Worm (Caenorhabditis elegans): Measurements from ENCODE around the gene C02F12.8.
A peak's percentile ranks its signal among the peaks of the same experiment; 100 is the strongest.

C02F12.8 gene

ce11 chrX:3650100-3650809 is 42.8 kb downstream of the C02F12.8 start, which contains the start of the genes sax-1 and R11G1.2 (continued):
- no peak for TF ChIP-seq mef-2 (tag; optimal IDR thresholded peaks at IDR 0.05)
- TF ChIP-seq Y116A8C.19 (tag; optimal IDR thresholded peaks at IDR 0.05; ENCODE audit: borderline replicate concordance) = no peak
- TF ChIP-seq hlh-4 (tag; optimal IDR thresholded peaks at IDR 0.05) = no peak
- no peak for TF ChIP-seq alr-1 (tag; optimal IDR thresholded peaks at IDR 0.05; ENCODE audit: borderline replicate concordance)
- TF ChIP-seq aha-1 (tag; optimal IDR thresholded peaks at IDR 0.05) = no peak
- TF ChIP-seq zag-1 (tag; optimal IDR thresholded peaks at IDR 0.05) = no peak
- no peak for TF ChIP-seq ceh-90 (tag; optimal IDR thresholded peaks at IDR 0.05)
- peak; percentile 85 for TF ChIP-seq blmp-1 (tag; optimal IDR thresholded peaks at IDR 0.05)
- peak; percentile 53 for TF ChIP-seq xbp-1 (tag; optimal IDR thresholded peaks at IDR 0.05)
- TF ChIP-seq dpl-1 (GFP tag; optimal IDR thresholded peaks at IDR 0.05) = peak in 2 of 3 experiments; percentile 35 to 43
- peak; percentile 75 for TF ChIP-seq nhr-85 (tag)
- no peak for TF ChIP-seq nhr-12 (tag; optimal IDR thresholded peaks at IDR 0.05)
- peak; percentile 24 for TF ChIP-seq lin-13 (GFP tag; optimal IDR thresholded peaks at IDR 0.05)
- TF ChIP-seq grh-1 (GFP tag; IDR thresholded peaks at IDR 0.05) = no peak
- TF ChIP-seq lir-3 (tag; optimal IDR thresholded peaks at IDR 0.05; ENCODE audit: poor library complexity) = no peak
- TF ChIP-seq hlh-17 (GFP tag; optimal IDR thresholded peaks at IDR 0.05; ENCODE audit: borderline replicate concordance) = no peak
- TF ChIP-seq lin-15B (tag; optimal IDR thresholded peaks at IDR 0.05) = no peak
- TF ChIP-seq pax-3 (tag; optimal IDR thresholded peaks at IDR 0.05) = no peak
- TF ChIP-seq unc-130 (tag; optimal IDR thresholded peaks at IDR 0.05) = no peak
- peak; percentile 64 for TF ChIP-seq snu-23 (GFP tag; optimal IDR thresholded peaks at IDR 0.05)
- TF ChIP-seq tlp-1 (tag; optimal IDR thresholded peaks at IDR 0.05) = no peak
- no peak for TF ChIP-seq nhr-237 (tag; optimal IDR thresholded peaks at IDR 0.05)
- peak; percentile 15; the same call in 1 of the 2 replicates for TF ChIP-seq ceh-88 (GFP tag; IDR thresholded peaks at IDR 0.05)
- TF ChIP-seq mep-1 (tag; optimal IDR thresholded peaks at IDR 0.05) = peak; percentile 80
- TF ChIP-seq ces-1 (GFP tag; optimal IDR thresholded peaks at IDR 0.05) = no peak
- TF ChIP-seq unc-86 (tag; optimal IDR thresholded peaks at IDR 0.05) = peak; percentile 30
- no peak for TF ChIP-seq ama-1 (optimal IDR thresholded peaks at IDR 0.05)
- TF ChIP-seq rnt-1 (tag; optimal IDR thresholded peaks at IDR 0.05) = peak; percentile 52
- TF ChIP-seq efl-3 (GFP tag; optimal IDR thresholded peaks at IDR 0.05) = no peak
- no peak for TF ChIP-seq nhr-11 (tag; optimal IDR thresholded peaks at IDR 0.05)
- TF ChIP-seq nhr-71 (tag; optimal IDR thresholded peaks at IDR 0.05) = peak; percentile 71
- TF ChIP-seq F16B12.6 (tag; optimal IDR thresholded peaks at IDR 0.05) = peak; percentile 89
- TF ChIP-seq nhr-77 (tag; optimal IDR thresholded peaks at IDR 0.05) = no peak

- TF ChIP-seq pag-3 (tag; optimal IDR thresholded peaks at IDR 0.05; ENCODE audit: borderline replicate concordance, insufficient read depth) = peak; percentile 85
- no peak for TF ChIP-seq egl-27 (tag; optimal IDR thresholded peaks at IDR 0.05)
- TF ChIP-seq F16B12.6 (tag; optimal IDR thresholded peaks at IDR 0.05) = no peak
- no peak for TF ChIP-seq nhr-28 (tag; optimal IDR thresholded peaks at IDR 0.05)
- TF ChIP-seq rnt-1 (tag; optimal IDR thresholded peaks at IDR 0.05) = peak; percentile 40
- TF ChIP-seq elt-3 (tag; optimal IDR thresholded peaks at IDR 0.05) = no peak
- TF ChIP-seq lsy-2 (tag; optimal IDR thresholded peaks at IDR 0.05) = no peak
- TF ChIP-seq blmp-1 (tag; optimal IDR thresholded peaks at IDR 0.05) = no peak
- TF ChIP-seq nhr-71 (tag; optimal IDR thresholded peaks at IDR 0.05) = peak; percentile 32
- TF ChIP-seq ces-1 (GFP tag; optimal IDR thresholded peaks at IDR 0.05) = no peak
- TF ChIP-seq hpl-2 (GFP tag; optimal IDR thresholded peaks at IDR 0.05) = no peak
- TF ChIP-seq unc-130 (tag; optimal IDR thresholded peaks at IDR 0.05) = no peak
- no peak for TF ChIP-seq nhr-19 (GFP tag; conservative IDR thresholded peaks at IDR 0.05)
- no peak for TF ChIP-seq grh-1 (GFP tag; IDR thresholded peaks at IDR 0.05)
- peak; percentile 77 for TF ChIP-seq lin-14 (GFP tag; optimal IDR thresholded peaks at IDR 0.05)
Measured at ce11 chrX:3645924-3646323, 47.1 kb downstream of the C02F12.8 start.
